Fruit fly (Drosophila melanogaster): Measurements from ENCODE around the gene CG11369.

dm6 chrX:7569708-7570107 lies 4.4 kb upstream of the CG11369 start:
- no peak for TF ChIP-seq CG13204 (GFP tag; optimal IDR thresholded peaks at IDR 0.05)
- TF ChIP-seq CG8159 (tag; optimal IDR thresholded peaks at IDR 0.05) = no peak
- TF ChIP-seq Ets98B (GFP tag; IDR thresholded peaks at IDR 0.05) = no peak
- no peak for TF ChIP-seq fd96Ca (GFP tag; IDR thresholded peaks at IDR 0.05)
- TF ChIP-seq CG4496 (GFP tag; IDR thresholded peaks at IDR 0.05) = no peak
- no peak for TF ChIP-seq CG32121 (GFP tag; IDR thresholded peaks at IDR 0.05)

Data from whole organism, pupa.